Worm (Caenorhabditis elegans): Measurements from ENCODE around the gene B0303.14.
A peak's percentile ranks its signal among the peaks of the same experiment; 100 is the strongest.

The B0303.14 gene

ce11 chrIII:8749487-8749886 is 33.5 kb upstream of the B0303.14 start, which contains the start of gene sma-2 (continued):
- TF ChIP-seq rec-8 (tag; optimal IDR thresholded peaks at IDR 0.05) (no peak), Y53G8AR.9 (GFP tag; conservative IDR thresholded peaks at IDR 0.05) (no peak), B0019.2 (GFP tag; conservative IDR thresholded peaks at IDR 0.05) (no peak), lin-26 (GFP tag; IDR thresholded peaks at IDR 0.05) (no peak), mxl-1 (tag; optimal IDR thresholded peaks at IDR 0.05) (no peak), F33H1.4 (GFP tag; IDR thresholded peaks at IDR 0.05) (no peak), repo-1 (tag; optimal IDR thresholded peaks at IDR 0.05) (no peak), ama-1 (optimal IDR thresholded peaks at IDR 0.05) (no peak), ama-1 (GFP tag; optimal IDR thresholded peaks at IDR 0.05) (no peak), tbx-9 (tag; optimal IDR thresholded peaks at IDR 0.05; ENCODE audit: borderline replicate concordance) (no peak), Y67H2A.10 (GFP tag; conservative IDR thresholded peaks at IDR 0.05) (no peak), attf-5 (GFP tag; optimal IDR thresholded peaks at IDR 0.05) (peak; percentile 68), T07F8.4 (tag; optimal IDR thresholded peaks at IDR 0.05) (no peak), attf-3 (GFP tag; conservative IDR thresholded peaks at IDR 0.05) (no peak), madf-8 (GFP tag; conservative IDR thresholded peaks at IDR 0.05) (no peak), hlh-26 (GFP tag; conservative IDR thresholded peaks at IDR 0.05) (no peak), chd-7 (tag; optimal IDR thresholded peaks at IDR 0.05) (peak; percentile 54), ztf-25 (GFP tag; IDR thresholded peaks at IDR 0.05) (no peak), F37B4.10 (GFP tag; IDR thresholded peaks at IDR 0.05) (no peak), let-526 (GFP tag; IDR thresholded peaks at IDR 0.05) (0 out of 2 replicates have a peak, but pooled peaks have one; percentile 50), nhr-90 (tag; optimal IDR thresholded peaks at IDR 0.05) (peak; percentile 7), lin-40 (tag; optimal IDR thresholded peaks at IDR 0.05) (peak; percentile 64), him-1 (tag; optimal IDR thresholded peaks at IDR 0.05) (no peak), nhr-120 (GFP tag; IDR thresholded peaks at IDR 0.05) (no peak), snpc-1.3 (tag; optimal IDR thresholded peaks at IDR 0.05; ENCODE audit: insufficient read depth) (no peak), athp-1 (tag; optimal IDR thresholded peaks at IDR 0.05) (no peak), ztf-6 (GFP tag; IDR thresholded peaks at IDR 0.05) (no peak), lsl-1 (GFP tag; optimal IDR thresholded peaks at IDR 0.05) (no peak)

- TF ChIP-seq nhr-80 (tag; optimal IDR thresholded peaks at IDR 0.05) = peak; percentile 70
- no peak for TF ChIP-seq ceh-100 (GFP tag; IDR thresholded peaks at IDR 0.05)
- peak in 1 of 2 experiments; percentile 17 for TF ChIP-seq let-607 (tag; optimal IDR thresholded peaks at IDR 0.05)
Observed at ce11 chrIII:8748620-8749019, 32.6 kb upstream of the B0303.14 start.

- TF ChIP-seq dpl-1 (GFP tag; optimal IDR thresholded peaks at IDR 0.05) (no peak), F57C9.4 (tag; optimal IDR thresholded peaks at IDR 0.05) (no peak), attf-6 (GFP tag; IDR thresholded peaks at IDR 0.05) (no peak), D2030.7 (GFP tag; IDR thresholded peaks at IDR 0.05) (no peak), F23B12.7 (tag; optimal IDR thresholded peaks at IDR 0.05; ENCODE audit: insufficient read depth) (no peak), hmg-1.2 (GFP tag; IDR thresholded peaks at IDR 0.05) (no peak), madf-3 (GFP tag; IDR thresholded peaks at IDR 0.05) (no peak), hmg-20 (GFP tag; IDR thresholded peaks at IDR 0.05) (no peak), Y53F4B.3 (GFP tag; IDR thresholded peaks at IDR 0.05) (no peak), Y67H2A.10 (GFP tag; conservative IDR thresholded peaks at IDR 0.05) (no peak), nfya-2 (GFP tag; IDR thresholded peaks at IDR 0.05) (no peak), ztf-18 (tag; optimal IDR thresholded peaks at IDR 0.05) (no peak), dox-1 (GFP tag; IDR thresholded peaks at IDR 0.05) (no peak), aptf-2 (GFP tag; conservative IDR thresholded peaks at IDR 0.05) (no peak), F22D6.2 (tag; optimal IDR thresholded peaks at IDR 0.05) (no peak)
Observed at ce11 chrIII:8745214-8745613, 29.2 kb upstream of the B0303.14 start.
